Fruit fly (Drosophila melanogaster) whole organism, prepupa: Measurements from ENCODE around the gene Gyc88E.

Experiments
- Blimp-1 ChIP-seq: fragments of 200-800 bp; sonication (Bioruptor generic); optimal IDR thresholded peaks from 3 replicates; lab custom pipeline; 2017; ENCODE audit warnings: missing biosample characterization, missing genetic modification characterization, mild to moderate bottlenecking, moderate library complexity, missing genetic modification reagents
- CG1621 ChIP-seq: fragments of 200-800 bp; sonication (Bioruptor generic); optimal IDR thresholded peaks from 3 replicates; lab custom pipeline; 2018; ENCODE audit warnings: missing biosample characterization, mild to moderate bottlenecking, missing genetic modification characterization
- CG3919 ChIP-seq: fragments of 200-800 bp; sonication (Bioruptor generic); optimal IDR thresholded peaks from 3 replicates; lab custom pipeline; 2016; ENCODE audit warnings: missing biosample characterization, missing genetic modification characterization
- CG6163 ChIP-seq: fragments of 200-800 bp; sonication (Bioruptor generic); IDR thresholded peaks from 3 replicates; pipeline ENCODE4 v1.3.6; 2022; ENCODE audit warnings: missing biosample characterization, missing genetic modification characterization
- CG6808 ChIP-seq: fragments of 200-800 bp; sonication (Bioruptor generic); optimal IDR thresholded peaks from 3 replicates; lab custom pipeline; 2017; ENCODE audit warnings: missing biosample characterization, missing genetic modification characterization, mild to moderate bottlenecking, moderate library complexity, missing genetic modification reagents
- Eip93F ChIP-seq: fragments of 200-800 bp; sonication (Bioruptor generic); optimal IDR thresholded peaks from 2 replicates; lab custom pipeline; 2016; ENCODE audit warnings: missing biosample characterization, mild to moderate bottlenecking, missing genetic modification characterization
- Ets21C ChIP-seq: fragments of 200-800 bp; sonication (Bioruptor generic); optimal IDR thresholded peaks from 3 replicates; lab custom pipeline; 2016; ENCODE audit warnings: missing biosample characterization, missing genetic modification characterization
- Lpt ChIP-seq: fragments of 200-800 bp; sonication (Bioruptor generic); optimal IDR thresholded peaks from 3 replicates; lab custom pipeline; 2016; ENCODE audit warnings: missing biosample characterization, missing genetic modification characterization
- Met ChIP-seq: fragments of 200-800 bp; sonication (Bioruptor generic); optimal IDR thresholded peaks from 3 replicates; lab custom pipeline; 2016; ENCODE audit warnings: missing biosample characterization, missing genetic modification characterization
- Smox ChIP-seq: fragments of 200-800 bp; sonication (Bioruptor generic); optimal IDR thresholded peaks from 3 replicates; lab custom pipeline; 2016; ENCODE audit warnings: missing biosample characterization, missing genetic modification characterization
- net ChIP-seq: fragments of 200-800 bp; sonication (Bioruptor generic); optimal IDR thresholded peaks from 3 replicates; lab custom pipeline; 2016; ENCODE audit warnings: missing biosample characterization, missing genetic modification characterization
- spab ChIP-seq: fragments of 200-800 bp; sonication (Bioruptor generic); optimal IDR thresholded peaks from 2 replicates; lab custom pipeline; 2017; ENCODE audit warnings: missing biosample characterization, mild to moderate bottlenecking, missing genetic modification characterization, missing genetic modification reagents
- ss ChIP-seq, 2 experiments: fragments of 200-800 bp; sonication (Bioruptor generic); optimal IDR thresholded peaks; 2 replicates in 1 of 2; 3 replicates in 1 of 2; lab custom pipeline; 2017 to 2018; ENCODE audit warnings: mild to moderate bottlenecking in 2 of 2, missing biosample characterization in 2 of 2, missing genetic modification characterization in 2 of 2, moderate library complexity in 1 of 2

- TF ChIP-seq Eip93F (GFP tag; lab: Kevin White, UChicago): no peak
- TF ChIP-seq ss (GFP tag; optimal IDR thresholded peaks at IDR 0.05; lab: Kevin White, UChicago): no peak
- TF ChIP-seq CG1621 (tag; lab: Kevin White, UChicago): no peak
- TF ChIP-seq CG3919 (GFP tag; lab: Kevin White, UChicago): no peak
- TF ChIP-seq Ets21C (GFP tag; lab: Kevin White, UChicago): no peak
- no peak for TF ChIP-seq Met (GFP tag; lab: Kevin White, UChicago)
- TF ChIP-seq Lpt: no peak
- TF ChIP-seq net: no peak
- no peak for TF ChIP-seq Blimp-1 (GFP tag; lab: Kevin White, UChicago)
- TF ChIP-seq CG6808 (GFP tag; lab: Kevin White, UChicago): no peak
- TF ChIP-seq CG6163 (GFP tag; lab: Robert Waterston, UW): no peak
- TF ChIP-seq Smox: no peak
- no peak for TF ChIP-seq spab (GFP tag; lab: Kevin White, UChicago)
Measured at dm6 chr3R:15139816-15140473, 10.2 kb upstream of the Gyc88E start, which contains the start of gene CG3987.
